Worm (Caenorhabditis elegans) whole organism, young adult: Measurements from ENCODE around the gene grl-25.

Experiments
- F10E7.11 ChIP-seq: sonication (generic microtip); optimal IDR thresholded peaks from 2 replicates; lab custom pipeline; 2017; ENCODE audit warnings: mild to moderate bottlenecking, missing genetic modification characterization, moderate library complexity, missing compliant biosample characterization
- K11D2.4 ChIP-seq: fragments of 200-800 bp; sonication (Bioruptor generic); IDR thresholded peaks from 2 replicates; pipeline ENCODE4 v1.3.6; 2022; ENCODE audit warnings: missing genetic modification reagents, missing genetic modification characterization, missing compliant biosample characterization
- efl-1 ChIP-seq: fragments of 150-350 bp; optimal IDR thresholded peaks from 2 replicates; lab custom pipeline; 2014; ENCODE audit warnings: missing biosample characterization, missing genetic modification reagents, missing genetic modification characterization
- gei-17 ChIP-seq: fragments of 200-800 bp; sonication (Bioruptor generic); optimal IDR thresholded peaks from 2 replicates; lab custom pipeline; 2018; ENCODE audit warnings: mild to moderate bottlenecking, missing genetic modification characterization, missing compliant biosample characterization
- lin-35 ChIP-seq, 3 experiments: fragments of 150-350 bp in 2 of 3; sonication (generic microtip) in 1 of 3; optimal IDR thresholded peaks; 2 replicates each; lab custom pipeline; 2014 to 2018; ENCODE audit warnings: missing biosample characterization in 3 of 3, missing genetic modification characterization in 3 of 3, missing genetic modification reagents in 3 of 3
- nfya-1 ChIP-seq: sonication (generic microtip); optimal IDR thresholded peaks from 2 replicates; lab custom pipeline; 2017; ENCODE audit warnings: antibody characterized with exemption, missing compliant biosample characterization, missing genetic modification characterization, borderline replicate concordance; ENCODE audit not compliant: insufficient read depth
- rcor-1 ChIP-seq: fragments of 200-800 bp; sonication (Bioruptor generic); IDR thresholded peaks from 2 replicates; pipeline ENCODE4 v1.3.6; 2022; ENCODE audit warnings: missing genetic modification reagents, missing genetic modification characterization, missing compliant biosample characterization
- unc-62 ChIP-seq: fragments of 150-350 bp; optimal IDR thresholded peaks from 2 replicates; lab custom pipeline; 2014; ENCODE audit warnings: missing biosample characterization, missing genetic modification reagents, missing genetic modification characterization

ce11 chrIII:8937571-8937970 is 24.5 kb upstream of the grl-25 start:
- TF ChIP-seq unc-62 (no peak), F10E7.11 (tag; lab: Kevin White, UChicago) (peak; percentile 24), lin-35 (GFP tag; optimal IDR thresholded peaks at IDR 0.05; lab: Kevin White, UChicago) (peak in 1 of 3 experiments; percentile 61), efl-1 (GFP tag; lab: Kevin White, UChicago) (peak; percentile 39), K11D2.4 (GFP tag; lab: Robert Waterston, UW) (no peak; the same call in 1 of the 2 replicates), nfya-1 (tag; lab: Kevin White, UChicago) (no peak), gei-17 (GFP tag; lab: Kevin White, UChicago) (no peak), rcor-1 (GFP tag; lab: Robert Waterston, UW) (peak; percentile 67; the same call in 1 of the 2 replicates)
